Fruit fly (Drosophila melanogaster) whole organism, embryonic: ENCODE measurements around the gene Hsp110.

ENCODE experiments used
- ATbp ChIP-seq: fragments of 200-800 bp; sonication (Bioruptor generic); optimal IDR thresholded peaks from 2 replicates; lab custom pipeline; 2017; ENCODE audit warnings: missing biosample characterization, mild to moderate bottlenecking, missing genetic modification characterization, missing genetic modification reagents
- Atf6 ChIP-seq: fragments of 200-800 bp; sonication (Bioruptor generic); IDR thresholded peaks from 2 replicates; pipeline ENCODE4 v1.3.6; 2022; ENCODE audit warnings: missing biosample characterization, missing genetic modification characterization
- Bdp1 ChIP-seq: fragments of 200-800 bp; sonication (Bioruptor generic); optimal IDR thresholded peaks from 3 replicates; lab custom pipeline; 2016; ENCODE audit warnings: missing biosample characterization, missing genetic modification characterization
- CG11085 ChIP-seq: fragments of 200-800 bp; sonication (Bioruptor generic); IDR thresholded peaks from 2 replicates; pipeline ENCODE4 v1.3.6; 2022; ENCODE audit warnings: missing biosample characterization, missing genetic modification characterization
- CG12071 ChIP-seq: fragments of 200-800 bp; sonication (Bioruptor generic); optimal IDR thresholded peaks from 3 replicates; lab custom pipeline; 2018; ENCODE audit warnings: missing biosample characterization, mild to moderate bottlenecking, missing genetic modification characterization
- CG12659 ChIP-seq: fragments of 200-800 bp; sonication (Bioruptor generic); optimal IDR thresholded peaks from 3 replicates; lab custom pipeline; 2017; ENCODE audit warnings: mild to moderate bottlenecking, missing biosample characterization, missing genetic modification reagents, missing genetic modification characterization
- CG13287 ChIP-seq: fragments of 200-800 bp; sonication (Bioruptor generic); IDR thresholded peaks from 2 replicates; pipeline ENCODE4 v1.3.6; 2022; ENCODE audit warnings: missing biosample characterization, missing genetic modification characterization; ENCODE audit not compliant: partially characterized antibody
- CG14014 ChIP-seq: fragments of 200-800 bp; sonication (Bioruptor generic); IDR thresholded peaks from 2 replicates; pipeline ENCODE4 v1.3.6; 2022; ENCODE audit warnings: missing biosample characterization, missing genetic modification characterization
- CG16779 ChIP-seq: fragments of 200-800 bp; sonication (Bioruptor generic); IDR thresholded peaks from 2 replicates; pipeline ENCODE4 v1.3.6; 2022; ENCODE audit warnings: missing biosample characterization, missing genetic modification characterization
- CG17361 ChIP-seq: fragments of 200-800 bp; sonication (Bioruptor generic); IDR thresholded peaks from 3 replicates; pipeline ENCODE4 v1.3.6; 2022; ENCODE audit warnings: missing biosample characterization, missing genetic modification characterization
- CG18599 ChIP-seq: fragments of 200-800 bp; sonication (Bioruptor generic); optimal IDR thresholded peaks from 3 replicates; lab custom pipeline; 2017; ENCODE audit warnings: missing biosample characterization, missing genetic modification characterization, mild to moderate bottlenecking, moderate library complexity, missing genetic modification reagents
- CG2129 ChIP-seq: fragments of 200-800 bp; sonication (Bioruptor generic); IDR thresholded peaks from 2 replicates; pipeline ENCODE4 v1.3.6; 2022; ENCODE audit warnings: missing biosample characterization, missing genetic modification characterization; ENCODE audit not compliant: partially characterized antibody
- CG2202 ChIP-seq: fragments of 200-800 bp; sonication (Bioruptor generic); optimal IDR thresholded peaks from 2 replicates; lab custom pipeline; 2018; ENCODE audit warnings: missing biosample characterization, mild to moderate bottlenecking, missing genetic modification characterization
- CG3281 ChIP-seq: fragments of 200-800 bp; sonication (Bioruptor generic); optimal IDR thresholded peaks from 3 replicates; lab custom pipeline; 2017; ENCODE audit warnings: missing biosample characterization, mild to moderate bottlenecking, missing genetic modification characterization
- CG4404 ChIP-seq: fragments of 200-800 bp; sonication (Bioruptor generic); IDR thresholded peaks from 2 replicates; pipeline ENCODE4 v1.3.6; 2022; ENCODE audit warnings: missing biosample characterization, missing genetic modification characterization
- CG7745 ChIP-seq: fragments of 200-800 bp; sonication (Bioruptor generic); optimal IDR thresholded peaks from 2 replicates; lab custom pipeline; 2018; ENCODE audit warnings: missing biosample characterization, mild to moderate bottlenecking, missing genetic modification characterization, moderate library complexity
- Camta ChIP-seq: fragments of 200-800 bp; sonication (Bioruptor generic); optimal IDR thresholded peaks from 2 replicates; lab custom pipeline; 2016; ENCODE audit warnings: missing biosample characterization, missing genetic modification characterization
- CoRest ChIP-seq: fragments of 200-800 bp; sonication (Bioruptor generic); optimal IDR thresholded peaks from 3 replicates; lab custom pipeline; 2018; ENCODE audit warnings: missing biosample characterization, mild to moderate bottlenecking, missing genetic modification characterization, moderate library complexity
- ERR ChIP-seq: fragments of 200-800 bp; sonication (Bioruptor generic); optimal IDR thresholded peaks from 2 replicates; lab custom pipeline; 2016; ENCODE audit warnings: missing biosample characterization, missing genetic modification characterization
- Fer1 ChIP-seq: fragments of 200-800 bp; sonication (Bioruptor generic); optimal IDR thresholded peaks from 2 replicates; lab custom pipeline; 2017; ENCODE audit warnings: missing biosample characterization, mild to moderate bottlenecking, missing genetic modification characterization
- Fer2 ChIP-seq: fragments of 200-800 bp; sonication (Bioruptor generic); optimal IDR thresholded peaks from 2 replicates; lab custom pipeline; 2018; ENCODE audit warnings: missing biosample characterization, mild to moderate bottlenecking, missing genetic modification characterization, moderate library complexity
- GATAe ChIP-seq: fragments of 200-800 bp; sonication (Bioruptor generic); conservative IDR thresholded peaks from 2 replicates; pipeline ENCODE4 v1.3.6; 2022; ENCODE audit warnings: missing biosample characterization, missing genetic modification characterization
- HHEX ChIP-seq: fragments of 200-800 bp; sonication (Bioruptor generic); optimal IDR thresholded peaks from 3 replicates; lab custom pipeline; 2017; ENCODE audit warnings: missing biosample characterization, mild to moderate bottlenecking, missing genetic modification characterization, missing genetic modification reagents
- HLH3B ChIP-seq: fragments of 200-800 bp; sonication (Bioruptor generic); IDR thresholded peaks from 2 replicates; pipeline ENCODE4 v1.3.6; 2022; ENCODE audit warnings: missing biosample characterization, missing genetic modification characterization
- HLH4C ChIP-seq: fragments of 200-800 bp; sonication (Bioruptor generic); IDR thresholded peaks from 3 replicates; pipeline ENCODE4 v1.3.6; 2022; ENCODE audit warnings: missing biosample characterization, missing genetic modification characterization; ENCODE audit not compliant: partially characterized antibody
- Hand ChIP-seq: fragments of 200-800 bp; sonication (Bioruptor generic); optimal IDR thresholded peaks from 2 replicates; lab custom pipeline; 2017; ENCODE audit warnings: mild to moderate bottlenecking, missing biosample characterization, missing genetic modification reagents, missing genetic modification characterization
- Hr51 ChIP-seq, 2 experiments: fragments of 200-800 bp; sonication (Bioruptor generic); optimal IDR thresholded peaks; 2 replicates in 1 of 2; 3 replicates in 1 of 2; lab custom pipeline; 2016 to 2018; ENCODE audit warnings: missing biosample characterization in 2 of 2, missing genetic modification characterization in 2 of 2, mild to moderate bottlenecking in 1 of 2, moderate library complexity in 1 of 2
- Kr ChIP-seq: fragments of 200-800 bp; sonication (Bioruptor generic); optimal IDR thresholded peaks from 2 replicates; lab custom pipeline; 2017; ENCODE audit warnings: missing biosample characterization, mild to moderate bottlenecking, missing genetic modification characterization
- Sry-β ChIP-seq: fragments of 200-800 bp; sonication (Bioruptor generic); optimal IDR thresholded peaks from 2 replicates; lab custom pipeline; 2018; ENCODE audit warnings: missing biosample characterization, mild to moderate bottlenecking, missing genetic modification characterization, moderate library complexity
- Tbp ChIP-seq: fragments of >200 bp; optimal IDR thresholded peaks from 2 replicates; lab custom pipeline; 2018; ENCODE audit warnings: missing biosample characterization, missing genetic modification characterization
- abd-A ChIP-seq: fragments of 200-800 bp; sonication (Bioruptor generic); optimal IDR thresholded peaks from 3 replicates; lab custom pipeline; 2019; ENCODE audit warnings: missing biosample characterization, mild to moderate bottlenecking, missing genetic modification characterization, moderate library complexity
- ara ChIP-seq: fragments of 200-800 bp; sonication (Bioruptor generic); IDR thresholded peaks from 2 replicates; pipeline ENCODE4 v1.3.6; 2022; ENCODE audit warnings: missing biosample characterization, missing genetic modification characterization
- bowl ChIP-seq: fragments of 200-800 bp; sonication (Bioruptor generic); IDR thresholded peaks from 2 replicates; pipeline ENCODE4 v1.3.6; 2022; ENCODE audit warnings: missing biosample characterization, missing genetic modification characterization
- cg ChIP-seq: fragments of 200-800 bp; sonication (Bioruptor generic); optimal IDR thresholded peaks from 3 replicates; lab custom pipeline; 2019; ENCODE audit warnings: missing biosample characterization, mild to moderate bottlenecking, missing genetic modification characterization, moderate library complexity
- dimm ChIP-seq: fragments of 200-800 bp; sonication (Bioruptor generic); IDR thresholded peaks from 2 replicates; pipeline ENCODE4 v1.3.6; 2022; ENCODE audit warnings: missing biosample characterization, missing genetic modification characterization
- gsb-n ChIP-seq: fragments of 200-800 bp; sonication (Bioruptor generic); optimal IDR thresholded peaks from 3 replicates; lab custom pipeline; 2018; ENCODE audit warnings: missing biosample characterization, mild to moderate bottlenecking, missing genetic modification characterization
- gt ChIP-seq: fragments of 200-800 bp; sonication (Bioruptor generic); IDR thresholded peaks from 2 replicates; pipeline ENCODE4 v1.3.6; 2022; ENCODE audit warnings: missing biosample characterization, missing genetic modification characterization
- her ChIP-seq: fragments of 200-800 bp; sonication (Bioruptor generic); optimal IDR thresholded peaks from 2 replicates; lab custom pipeline; 2016; ENCODE audit warnings: missing biosample characterization, missing genetic modification characterization
- hkb ChIP-seq, 2 experiments: fragments of 200-800 bp in 1 of 2; fragments of >200 bp in 1 of 2; sonication (Bioruptor generic) in 1 of 2; IDR thresholded peaks in 1 of 2; optimal IDR thresholded peaks in 1 of 2; 2 replicates each; pipeline versions ENCODE4 v1.3.6 to Lab custom; 2017 to 2022; ENCODE audit warnings: missing biosample characterization in 1 of 2, missing genetic modification characterization in 1 of 2
- hth ChIP-seq: fragments of >200 bp; optimal IDR thresholded peaks from 2 replicates; lab custom pipeline; 2017; ENCODE audit warnings: inconsistent platforms
- luna ChIP-seq: fragments of 200-800 bp; sonication (Bioruptor generic); optimal IDR thresholded peaks from 2 replicates; lab custom pipeline; 2016; ENCODE audit warnings: missing biosample characterization, missing genetic modification characterization
- nom ChIP-seq: fragments of 200-800 bp; sonication (Bioruptor generic); optimal IDR thresholded peaks from 2 replicates; lab custom pipeline; 2017; ENCODE audit warnings: missing biosample characterization, missing genetic modification characterization, mild to moderate bottlenecking, moderate library complexity, missing genetic modification reagents
- schlank ChIP-seq: fragments of 200-800 bp; sonication (Bioruptor generic); optimal IDR thresholded peaks from 2 replicates; lab custom pipeline; 2018; ENCODE audit warnings: missing biosample characterization, mild to moderate bottlenecking, missing genetic modification characterization
- shn ChIP-seq: fragments of 200-800 bp; sonication (Bioruptor generic); optimal IDR thresholded peaks from 3 replicates; lab custom pipeline; 2016; ENCODE audit warnings: missing biosample characterization, missing genetic modification characterization
- sob ChIP-seq: fragments of 200-800 bp; sonication (Bioruptor generic); IDR thresholded peaks from 2 replicates; pipeline ENCODE4 v1.3.6; 2022; ENCODE audit warnings: missing biosample characterization, missing genetic modification characterization
- sqz ChIP-seq: fragments of 200-800 bp; sonication (Bioruptor generic); optimal IDR thresholded peaks from 3 replicates; lab custom pipeline; 2018; ENCODE audit warnings: missing biosample characterization, mild to moderate bottlenecking, missing genetic modification characterization
- tna ChIP-seq: fragments of 200-800 bp; sonication (Bioruptor generic); IDR thresholded peaks from 2 replicates; pipeline ENCODE4 v1.3.6; 2022; ENCODE audit warnings: missing biosample characterization, missing genetic modification characterization; ENCODE audit not compliant: partially characterized antibody
- trh ChIP-seq: fragments of 200-800 bp; sonication (Bioruptor generic); optimal IDR thresholded peaks from 2 replicates; lab custom pipeline; 2016; ENCODE audit warnings: missing biosample characterization, missing genetic modification characterization

The Hsp110 gene

dm6 chr3L:14031171-14032126, 5.4 kb upstream of the Hsp110 start, which contains the start of the genes CG6650 and endos (continued):
- no peak for TF ChIP-seq CG16779 (GFP tag; lab: Robert Waterston, UW)
- TF ChIP-seq hkb (optimal IDR thresholded peaks at IDR 0.05; lab: Kevin White, UChicago), result no peak
- TF ChIP-seq hkb (GFP tag; IDR thresholded peaks at IDR 0.05; lab: Robert Waterston, UW), result no peak; the same call in 1 of the 2 replicates
- TF ChIP-seq CG3281 (GFP tag; lab: Kevin White, UChicago), result peak; percentile 47
- peak; percentile 22 for TF ChIP-seq gsb-n
- peak; percentile 39 for TF ChIP-seq her (GFP tag; lab: Kevin White, UChicago)
- TF ChIP-seq CG4404, result no peak
- no peak for TF ChIP-seq GATAe (GFP tag; lab: Robert Waterston, UW)
- TF ChIP-seq tna (GFP tag; lab: Robert Waterston, UW), result peak; percentile 74
- TF ChIP-seq HHEX (GFP tag; lab: Kevin White, UChicago), result no peak
- TF ChIP-seq Kr, result no peak
- peak; percentile 49 for TF ChIP-seq CG12659 (GFP tag; lab: Kevin White, UChicago)
- TF ChIP-seq CG11085, result no peak
- TF ChIP-seq Sry-β (GFP tag; lab: Kevin White, UChicago), result peak; percentile 3
- TF ChIP-seq sqz (GFP tag; lab: Kevin White, UChicago), result no peak
- no peak for TF ChIP-seq ERR (GFP tag; lab: Kevin White, UChicago)
- no peak for TF ChIP-seq schlank
- TF ChIP-seq Camta, result no peak
- TF ChIP-seq shn, result no peak
- peak; percentile 55 for TF ChIP-seq CoRest (tag; lab: Kevin White, UChicago)
- peak; percentile 64; the same call in 2 of the 3 replicates for TF ChIP-seq CG17361 (GFP tag; lab: Robert Waterston, UW)
- no peak for TF ChIP-seq HLH3B (GFP tag; lab: Robert Waterston, UW)
- TF ChIP-seq luna (GFP tag; lab: Kevin White, UChicago), result no peak
- no peak for TF ChIP-seq bowl (GFP tag; lab: Robert Waterston, UW)
- peak in 1 of 2 experiments; percentile 17 for TF ChIP-seq Hr51 (GFP tag; optimal IDR thresholded peaks at IDR 0.05; lab: Kevin White, UChicago)
- no peak for TF ChIP-seq abd-A
- TF ChIP-seq CG14014 (GFP tag; lab: Robert Waterston, UW), result peak; percentile 28; the same call in 1 of the 2 replicates
- no peak for TF ChIP-seq ara
- peak; percentile 69 for TF ChIP-seq cg
- peak; percentile 87 for TF ChIP-seq HLH4C (GFP tag; lab: Robert Waterston, UW)
- peak; percentile 42 for TF ChIP-seq CG2129 (GFP tag; lab: Robert Waterston, UW)
- peak; percentile 50 for TF ChIP-seq Fer1 (GFP tag; lab: Kevin White, UChicago)
- TF ChIP-seq CG18599, result peak; percentile 56
- TF ChIP-seq Atf6 (GFP tag; lab: Robert Waterston, UW), result no peak
- TF ChIP-seq Hand (GFP tag; lab: Kevin White, UChicago), result peak; percentile 50
- TF ChIP-seq hth (lab: Kevin White, UChicago), result no peak
- TF ChIP-seq sob, result 0 out of 2 replicates have a peak, but pooled peaks have one; percentile 23
- peak; percentile 78 for TF ChIP-seq CG13287 (GFP tag; lab: Robert Waterston, UW)
- TF ChIP-seq Tbp (GFP tag; lab: Kevin White, UChicago), result no peak
- TF ChIP-seq ATbp (GFP tag; lab: Kevin White, UChicago), result no peak
- no peak for TF ChIP-seq dimm (GFP tag; lab: Robert Waterston, UW)
- peak; percentile 64 for TF ChIP-seq nom (GFP tag; lab: Kevin White, UChicago)
- TF ChIP-seq trh (GFP tag; lab: Kevin White, UChicago), result no peak
- peak; percentile 24 for TF ChIP-seq Fer2 (tag; lab: Kevin White, UChicago)
- no peak for TF ChIP-seq CG2202 (tag; lab: Kevin White, UChicago)
- no peak for TF ChIP-seq CG12071 (GFP tag; lab: Kevin White, UChicago)
- no peak for TF ChIP-seq CG7745 (tag; lab: Kevin White, UChicago)
- TF ChIP-seq Bdp1, result no peak
- TF ChIP-seq gt (GFP tag; lab: Robert Waterston, UW), result no peak
